Worm (Caenorhabditis elegans): ENCODE measurements around the gene mans-3.

mans-3 gene

ce11 chrX:5205561-5205960, 40.4 kb downstream of the mans-3 start, which contains the start of gene H28G03.2 (continued):
- TF ChIP-seq ceh-2 (tag; optimal IDR thresholded peaks at IDR 0.05) (peak; percentile 57), ceh-31 (tag; optimal IDR thresholded peaks at IDR 0.05) (peak; percentile 85), zip-5 (tag; optimal IDR thresholded peaks at IDR 0.05) (no peak), madf-2 (tag; optimal IDR thresholded peaks at IDR 0.05) (no peak), K09A11.1 (tag; optimal IDR thresholded peaks at IDR 0.05; ENCODE audit: insufficient read depth) (no peak), hlh-8 (tag; optimal IDR thresholded peaks at IDR 0.05) (no peak), K02D7.2 (tag; optimal IDR thresholded peaks at IDR 0.05) (no peak), ceh-30 (tag; optimal IDR thresholded peaks at IDR 0.05) (no peak), ceh-6 (GFP tag; optimal IDR thresholded peaks at IDR 0.05) (no peak)

ce11 chrX:5207819-5208218, 42.6 kb downstream of the mans-3 start:
- no peak for TF ChIP-seq ceh-19 (GFP tag; optimal IDR thresholded peaks at IDR 0.05)
- TF ChIP-seq unc-42 (tag; optimal IDR thresholded peaks at IDR 0.05): no peak
- TF ChIP-seq zip-5 (tag; optimal IDR thresholded peaks at IDR 0.05): no peak
- TF ChIP-seq hlh-15 (tag; optimal IDR thresholded peaks at IDR 0.05): no peak
- TF ChIP-seq ceh-6 (GFP tag; optimal IDR thresholded peaks at IDR 0.05): no peak
- TF ChIP-seq pag-3 (tag; optimal IDR thresholded peaks at IDR 0.05; ENCODE audit: borderline replicate concordance): no peak
- TF ChIP-seq eyg-1 (tag; optimal IDR thresholded peaks at IDR 0.05): no peak
- no peak for TF ChIP-seq madf-2 (tag; optimal IDR thresholded peaks at IDR 0.05)
- no peak for TF ChIP-seq lim-6 (tag; optimal IDR thresholded peaks at IDR 0.05)
- TF ChIP-seq pros-1 (tag; optimal IDR thresholded peaks at IDR 0.05): no peak
- no peak for TF ChIP-seq lin-11 (tag; optimal IDR thresholded peaks at IDR 0.05)
- TF ChIP-seq unc-55 (GFP tag; optimal IDR thresholded peaks at IDR 0.05): no peak
- TF ChIP-seq K02D7.2 (tag; optimal IDR thresholded peaks at IDR 0.05): no peak
- no peak for TF ChIP-seq unc-3 (GFP tag; conservative IDR thresholded peaks at IDR 0.05)
- no peak for TF ChIP-seq unc-3 (tag; optimal IDR thresholded peaks at IDR 0.05)
- TF ChIP-seq fax-1 (tag; optimal IDR thresholded peaks at IDR 0.05): no peak

DNA sequence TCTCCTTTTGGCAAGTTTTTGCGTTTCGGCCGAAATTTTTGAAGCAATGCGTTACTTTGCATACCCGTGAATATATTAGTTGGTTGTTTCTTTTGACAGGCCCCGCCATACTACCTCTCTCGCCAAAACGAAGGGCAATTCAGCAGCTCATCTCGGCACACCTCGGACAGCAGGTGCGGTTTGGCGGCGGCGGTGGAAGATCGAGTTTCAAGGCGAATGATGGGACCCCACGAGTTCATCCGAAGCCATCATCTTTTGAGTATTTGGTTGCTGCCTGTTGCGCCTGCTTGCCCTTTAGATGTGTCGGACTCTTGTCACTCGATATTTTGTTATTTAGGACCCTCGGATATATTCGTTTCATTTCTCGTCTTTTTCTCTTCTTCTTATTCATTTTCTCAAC, 43.1 kb downstream of the mans-3 start:
- no peak for TF ChIP-seq sox-4 (tag; optimal IDR thresholded peaks at IDR 0.05)
- no peak for TF ChIP-seq F13H6.1 (tag; optimal IDR thresholded peaks at IDR 0.05)
- TF ChIP-seq K02D7.2 (tag; optimal IDR thresholded peaks at IDR 0.05): no peak
- no peak for TF ChIP-seq ttx-3 (tag; optimal IDR thresholded peaks at IDR 0.05)
- TF ChIP-seq ceh-34 (tag; optimal IDR thresholded peaks at IDR 0.05): peak; percentile 88
- no peak for TF ChIP-seq odd-2 (tag; optimal IDR thresholded peaks at IDR 0.05)
- peak; percentile 1 for TF ChIP-seq ceh-18 (tag; optimal IDR thresholded peaks at IDR 0.05)
- no peak for TF ChIP-seq pqm-1 (tag; optimal IDR thresholded peaks at IDR 0.05)
- no peak for TF ChIP-seq ceh-45 (GFP tag; IDR thresholded peaks at IDR 0.05)
- no peak for TF ChIP-seq K09A11.1 (tag; optimal IDR thresholded peaks at IDR 0.05; ENCODE audit: insufficient read depth)
- TF ChIP-seq ceh-31 (tag; optimal IDR thresholded peaks at IDR 0.05): no peak
- TF ChIP-seq C38D4.7 (GFP tag; optimal IDR thresholded peaks at IDR 0.05): no peak
- TF ChIP-seq hlh-6 (tag; optimal IDR thresholded peaks at IDR 0.05): no peak
- TF ChIP-seq ceh-19 (GFP tag; optimal IDR thresholded peaks at IDR 0.05): peak; percentile 5

ce11 chrX:5208831-5209230, 43.6 kb downstream of the mans-3 start:
- TF ChIP-seq ceh-31 (tag; optimal IDR thresholded peaks at IDR 0.05) (no peak), pat-9 (tag; optimal IDR thresholded peaks at IDR 0.05) (no peak), ets-4 (tag; optimal IDR thresholded peaks at IDR 0.05) (no peak), unc-3 (GFP tag; conservative IDR thresholded peaks at IDR 0.05) (no peak), unc-3 (tag; optimal IDR thresholded peaks at IDR 0.05) (no peak), F13H6.1 (tag; optimal IDR thresholded peaks at IDR 0.05) (no peak), ahr-1 (tag; optimal IDR thresholded peaks at IDR 0.05) (no peak), nfya-1 (tag; optimal IDR thresholded peaks at IDR 0.05) (no peak), npax-4 (tag; optimal IDR thresholded peaks at IDR 0.05) (no peak), syd-9 (tag; optimal IDR thresholded peaks at IDR 0.05) (no peak), unc-86 (tag; optimal IDR thresholded peaks at IDR 0.05) (no peak), fkh-6 (tag; optimal IDR thresholded peaks at IDR 0.05) (no peak)

Data from whole organism, late embryonic.